Worm (Caenorhabditis elegans) whole organism, L1 larva: ENCODE measurements around the gene acs-7.

Source experiments
- ceh-82 ChIP-seq, 3 experiments: fragments of 150-350 bp in 1 of 3; sonication (generic microtip) in 2 of 3; optimal IDR thresholded peaks; 2 replicates each; lab custom pipeline; 2014 to 2017; ENCODE audit warnings: missing biosample characterization in 3 of 3, missing genetic modification characterization in 3 of 3
- hlh-4 ChIP-seq: sonication (generic microtip); optimal IDR thresholded peaks from 2 replicates; lab custom pipeline; 2016; ENCODE audit warnings: mild to moderate bottlenecking, missing genetic modification characterization, missing compliant biosample characterization
- mep-1 ChIP-seq: fragments of 150-350 bp; optimal IDR thresholded peaks from 2 replicates; lab custom pipeline; 2014; ENCODE audit warnings: missing biosample characterization, missing genetic modification characterization
- nhr-71 ChIP-seq: sonication (generic microtip); optimal IDR thresholded peaks from 2 replicates; lab custom pipeline; 2016; ENCODE audit warnings: mild to moderate bottlenecking, missing genetic modification characterization, moderate library complexity, missing compliant biosample characterization
- nhr-76 ChIP-seq: sonication (generic microtip); optimal IDR thresholded peaks from 2 replicates; lab custom pipeline; 2017; ENCODE audit warnings: missing biosample characterization, missing genetic modification characterization
- pax-3 ChIP-seq: fragments of 200-800 bp; sonication (Bioruptor generic); optimal IDR thresholded peaks from 2 replicates; lab custom pipeline; 2018; ENCODE audit warnings: mild to moderate bottlenecking, missing genetic modification characterization, moderate library complexity, missing compliant biosample characterization
- snpc-4 ChIP-seq: fragments of 150-350 bp; optimal IDR thresholded peaks from 2 replicates; lab custom pipeline; 2014; ENCODE audit warnings: missing biosample characterization, missing genetic modification characterization

acs-7 gene

DNA sequence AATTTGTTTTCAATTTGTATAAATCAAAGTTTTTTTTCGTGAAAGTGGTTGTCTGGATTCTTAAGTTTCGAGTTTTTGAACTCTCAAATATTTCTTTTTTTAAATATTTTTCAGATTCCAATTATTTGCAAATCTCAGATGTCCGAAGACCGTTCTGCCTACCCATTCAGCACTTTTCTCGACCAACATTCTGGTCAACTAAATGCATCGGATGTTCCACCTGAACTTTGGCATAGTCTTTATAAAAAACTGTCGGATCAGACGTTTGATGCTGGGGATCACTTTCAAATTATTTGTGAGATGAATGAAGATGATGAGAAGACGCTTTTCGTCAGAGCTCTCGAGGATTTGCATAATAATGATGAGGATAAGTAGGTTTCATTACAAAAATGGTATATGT is 47.0 kb downstream of the acs-7 start, which contains the start of gene ttll-12:
TSS of gene ttll-12 (plus strand) at position 139 of the 400 bp plus-strand sequence.
- TF ChIP-seq mep-1: peak; percentile 10
- no peak for TF ChIP-seq nhr-76 (tag; lab: Kevin White, UChicago)
- TF ChIP-seq hlh-4: no peak
- TF ChIP-seq ceh-82 (tag; optimal IDR thresholded peaks at IDR 0.05; lab: Kevin White, UChicago): no peak
- no peak for TF ChIP-seq pax-3 (tag; lab: Kevin White, UChicago)
- TF ChIP-seq snpc-4 (tag; lab: Kevin White, UChicago): no peak
- no peak for TF ChIP-seq nhr-71 (tag; lab: Kevin White, UChicago)
